Worm (Caenorhabditis elegans): Measurements from ENCODE around the gene ZK1320.2.

The ZK1320.2 gene

ce11 chrII:9658915-9659314, at the start of gene ZK1320.2:
Gene ZK1320.2, minus strand, starts transcription at chrII:9659002.
- TF ChIP-seq nhr-77 (tag; optimal IDR thresholded peaks at IDR 0.05) = no peak
- peak; percentile 55 for TF ChIP-seq nhr-28 (tag; optimal IDR thresholded peaks at IDR 0.05)
- TF ChIP-seq daf-16 (GFP tag; optimal IDR thresholded peaks at IDR 0.05) = no peak
- TF ChIP-seq daf-16 (tag; optimal IDR thresholded peaks at IDR 0.05) = peak; percentile 43
- no peak for TF ChIP-seq ceh-32 (tag; optimal IDR thresholded peaks at IDR 0.05; ENCODE audit: poor library complexity)
- TF ChIP-seq dmd-6 (GFP tag; IDR thresholded peaks at IDR 0.05) = peak; percentile 48; the same call in 1 of the 2 replicates
- no peak for TF ChIP-seq nhr-6 (tag; optimal IDR thresholded peaks at IDR 0.05)
- TF ChIP-seq ctbp-1 (GFP tag; IDR thresholded peaks at IDR 0.05) = no peak
- TF ChIP-seq pqm-1 (tag; optimal IDR thresholded peaks at IDR 0.05) = peak; percentile 69
- peak; percentile 17 for TF ChIP-seq dve-1 (tag; optimal IDR thresholded peaks at IDR 0.05; ENCODE audit: insufficient read depth)

DNA sequence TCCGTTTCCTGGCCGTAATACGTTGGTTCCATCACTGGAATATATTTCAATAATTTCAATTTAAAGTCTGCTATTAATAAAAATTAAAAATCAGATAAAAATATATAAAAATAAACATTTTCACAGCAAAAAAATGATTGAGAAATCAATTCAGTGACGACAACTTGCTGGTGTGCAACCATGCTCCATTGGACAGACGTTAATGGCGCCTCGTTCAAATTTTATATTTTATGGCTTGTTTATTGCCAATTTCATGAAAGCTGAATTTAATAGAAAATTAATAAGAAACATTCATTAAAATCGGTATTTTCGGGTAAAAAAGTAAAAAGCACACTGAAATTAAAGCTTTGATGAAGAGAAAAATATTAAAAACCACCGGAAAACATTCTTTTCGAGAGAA, 47.4 kb upstream of the ZK1320.2 start, which contains the start of gene Y53C12A.3:
Gene Y53C12A.3 (minus strand): TSS at position 34 of the 400 bp plus-strand sequence.
- no peak for TF ChIP-seq nhr-237 (tag; optimal IDR thresholded peaks at IDR 0.05)
- TF ChIP-seq ama-1 (optimal IDR thresholded peaks at IDR 0.05) = no peak
- TF ChIP-seq F37D6.2 (tag; optimal IDR thresholded peaks at IDR 0.05) = no peak
- no peak for TF ChIP-seq mxl-2 (GFP tag; conservative IDR thresholded peaks at IDR 0.05)
- TF ChIP-seq ztf-7 (tag; optimal IDR thresholded peaks at IDR 0.05) = no peak
- TF ChIP-seq lir-3 (tag; optimal IDR thresholded peaks at IDR 0.05) = no peak
- no peak for TF ChIP-seq dmd-9 (GFP tag; IDR thresholded peaks at IDR 0.05)
- no peak for TF ChIP-seq hmg-1.1 (GFP tag; IDR thresholded peaks at IDR 0.05)
- TF ChIP-seq mdt-29 (GFP tag; IDR thresholded peaks at IDR 0.05) = no peak
- TF ChIP-seq mdl-1 (tag; optimal IDR thresholded peaks at IDR 0.05) = no peak
- TF ChIP-seq hlh-11 (tag; optimal IDR thresholded peaks at IDR 0.05) = no peak
- TF ChIP-seq daf-16 (GFP tag; optimal IDR thresholded peaks at IDR 0.05) = no peak
- TF ChIP-seq daf-16 (tag; optimal IDR thresholded peaks at IDR 0.05) = no peak
- TF ChIP-seq Y105C5A.15 (GFP tag; IDR thresholded peaks at IDR 0.05) = no peak
- TF ChIP-seq jun-1 (tag; optimal IDR thresholded peaks at IDR 0.05) = no peak
- no peak for TF ChIP-seq D1046.2 (GFP tag; IDR thresholded peaks at IDR 0.05)
- TF ChIP-seq ztf-11 (tag; optimal IDR thresholded peaks at IDR 0.05) = no peak
- peak in 1 of 2 experiments; percentile 81 for TF ChIP-seq lsy-2 (tag; optimal IDR thresholded peaks at IDR 0.05)
- no peak for TF ChIP-seq madf-5 (GFP tag; IDR thresholded peaks at IDR 0.05)
- TF ChIP-seq dpl-1 (GFP tag; optimal IDR thresholded peaks at IDR 0.05) = peak; percentile 89
- no peak for TF ChIP-seq zfp-3 (GFP tag; conservative IDR thresholded peaks at IDR 0.05)
- TF ChIP-seq F26F4.8 (GFP tag; conservative IDR thresholded peaks at IDR 0.05) = no peak
- no peak for TF ChIP-seq arid-1 (GFP tag; conservative IDR thresholded peaks at IDR 0.05)
- TF ChIP-seq lin-39 (tag; optimal IDR thresholded peaks at IDR 0.05) = no peak
- TF ChIP-seq mes-2 (tag; optimal IDR thresholded peaks at IDR 0.05; ENCODE audit: poor library complexity, severe bottlenecking) = peak; percentile 70
- TF ChIP-seq daf-12 (tag; optimal IDR thresholded peaks at IDR 0.05) = no peak
- no peak for TF ChIP-seq zag-1 (tag; optimal IDR thresholded peaks at IDR 0.05)
- no peak for TF ChIP-seq F49E8.2 (tag; optimal IDR thresholded peaks at IDR 0.05; ENCODE audit: borderline replicate concordance)
- peak; percentile 34 for TF ChIP-seq T20F7.1 (GFP tag; optimal IDR thresholded peaks at IDR 0.05)
- no peak for TF ChIP-seq T26A8.4 (GFP tag; IDR thresholded peaks at IDR 0.05)
- TF ChIP-seq saeg-2 (GFP tag; IDR thresholded peaks at IDR 0.05) = no peak
- TF ChIP-seq php-3 (GFP tag; IDR thresholded peaks at IDR 0.05) = no peak
- TF ChIP-seq lin-15B (tag; optimal IDR thresholded peaks at IDR 0.05) = no peak
- no peak for TF ChIP-seq spr-3 (GFP tag; optimal IDR thresholded peaks at IDR 0.05)
- no peak for TF ChIP-seq F10B5.3 (tag; optimal IDR thresholded peaks at IDR 0.05)
- TF ChIP-seq Y75B8A.6 (GFP tag; IDR thresholded peaks at IDR 0.05) = no peak
- peak; percentile 12 for TF ChIP-seq mep-1 (tag; optimal IDR thresholded peaks at IDR 0.05)
- TF ChIP-seq hlh-30 (tag; optimal IDR thresholded peaks at IDR 0.05; ENCODE audit: insufficient read depth) = peak; percentile 51
- peak; percentile 88 for TF ChIP-seq lin-38 (GFP tag; IDR thresholded peaks at IDR 0.05)
- no peak for TF ChIP-seq zip-2 (tag; optimal IDR thresholded peaks at IDR 0.05)
- no peak for TF ChIP-seq dmd-8 (GFP tag; IDR thresholded peaks at IDR 0.05)
- no peak for TF ChIP-seq nhr-111 (GFP tag; optimal IDR thresholded peaks at IDR 0.05)
- no peak for TF ChIP-seq nhr-25 (tag; optimal IDR thresholded peaks at IDR 0.05; ENCODE audit: borderline replicate concordance, insufficient read depth)

Data from whole organism, L4 larva.